Worm (Caenorhabditis elegans) whole organism, L1 larva: ENCODE measurements around the gene nhr-18.

Experiments used
- C04F5.9 ChIP-seq: sonication (generic microtip); optimal IDR thresholded peaks from 2 replicates; lab custom pipeline; 2016; ENCODE audit warnings: missing genetic modification characterization, missing compliant biosample characterization
- C16A3.4 ChIP-seq: fragments of 150-350 bp; optimal IDR thresholded peaks from 2 replicates; lab custom pipeline; 2014; ENCODE audit warnings: missing biosample characterization, missing genetic modification characterization
- C34B4.2 ChIP-seq: sonication (generic microtip); optimal IDR thresholded peaks from 2 replicates; lab custom pipeline; 2017; ENCODE audit warnings: mild to moderate bottlenecking, missing genetic modification characterization, missing compliant biosample characterization
- Y116A8C.19 ChIP-seq: sonication (generic microtip); optimal IDR thresholded peaks from 2 replicates; lab custom pipeline; 2016; ENCODE audit warnings: missing compliant biosample characterization, missing genetic modification characterization, borderline replicate concordance
- alr-1 ChIP-seq: fragments of 200-800 bp; sonication (Bioruptor generic); optimal IDR thresholded peaks from 2 replicates; lab custom pipeline; 2018; ENCODE audit warnings: borderline replicate concordance, mild to moderate bottlenecking, missing genetic modification characterization, missing compliant biosample characterization
- aly-2 ChIP-seq: fragments of 150-350 bp; optimal IDR thresholded peaks from 2 replicates; lab custom pipeline; 2014; ENCODE audit warnings: missing biosample characterization, missing genetic modification characterization
- ama-1 ChIP-seq: fragments of 150-350 bp; optimal IDR thresholded peaks from 2 replicates; lab custom pipeline; 2014
- blmp-1 ChIP-seq: fragments of 150-350 bp; optimal IDR thresholded peaks from 2 replicates; lab custom pipeline; 2014; ENCODE audit warnings: missing biosample characterization, missing genetic modification characterization
- ceh-63 ChIP-seq: fragments of 200-800 bp; sonication (Bioruptor generic); optimal IDR thresholded peaks from 2 replicates; lab custom pipeline; 2018; ENCODE audit warnings: mild to moderate bottlenecking, missing genetic modification characterization, missing compliant biosample characterization
- ceh-8 ChIP-seq: fragments of 200-800 bp; sonication (Bioruptor generic); optimal IDR thresholded peaks from 2 replicates; lab custom pipeline; 2018; ENCODE audit warnings: mild to moderate bottlenecking, missing genetic modification characterization, moderate library complexity, missing compliant biosample characterization
- ceh-82 ChIP-seq, 3 experiments: fragments of 150-350 bp in 1 of 3; sonication (generic microtip) in 2 of 3; optimal IDR thresholded peaks; 2 replicates each; lab custom pipeline; 2014 to 2017; ENCODE audit warnings: missing biosample characterization in 3 of 3, missing genetic modification characterization in 3 of 3
- dpl-1 ChIP-seq, 3 experiments: fragments of 150-350 bp in 2 of 3; sonication (generic microtip) in 1 of 3; optimal IDR thresholded peaks; 2 replicates each; lab custom pipeline; 2014 to 2017; ENCODE audit warnings: missing biosample characterization in 3 of 3, missing genetic modification characterization in 3 of 3, missing genetic modification reagents in 3 of 3
- dsc-1 ChIP-seq: sonication (generic microtip); optimal IDR thresholded peaks from 2 replicates; lab custom pipeline; 2016; ENCODE audit warnings: mild to moderate bottlenecking, missing genetic modification characterization, missing compliant biosample characterization
- egl-13 ChIP-seq: sonication (generic microtip); optimal IDR thresholded peaks from 2 replicates; lab custom pipeline; 2016; ENCODE audit warnings: missing genotype, missing genetic modification reagents, missing genetic modification characterization, missing compliant biosample characterization
- egl-27 ChIP-seq, 2 experiments: fragments of 150-350 bp in 1 of 2; sonication (generic microtip); optimal IDR thresholded peaks; 3 replicates each; lab custom pipeline; 2017 to 2018; ENCODE audit warnings: missing biosample characterization in 2 of 2, missing genetic modification characterization in 2 of 2, missing genetic modification reagents in 2 of 2
- elt-2 ChIP-seq: sonication (generic microtip); optimal IDR thresholded peaks from 2 replicates; lab custom pipeline; 2016; ENCODE audit warnings: missing genetic modification characterization, mild to moderate bottlenecking, inconsistent platforms, missing compliant biosample characterization, missing genetic modification reagents
- ets-5 ChIP-seq: fragments of 200-800 bp; sonication (Bioruptor generic); IDR thresholded peaks from 2 replicates; pipeline ENCODE4 v1.3.6; 2022; ENCODE audit warnings: missing genetic modification characterization, missing compliant biosample characterization
- fkh-8 ChIP-seq: sonication (generic microtip); optimal IDR thresholded peaks from 2 replicates; lab custom pipeline; 2016; ENCODE audit warnings: mild to moderate bottlenecking, missing genetic modification characterization, missing compliant biosample characterization
- fos-1 ChIP-seq: fragments of 150-350 bp; optimal IDR thresholded peaks from 2 replicates; lab custom pipeline; 2014; ENCODE audit warnings: missing biosample characterization, missing genetic modification characterization
- grh-1 ChIP-seq: fragments of 200-800 bp; sonication (Bioruptor generic); IDR thresholded peaks from 2 replicates; pipeline ENCODE4 v1.3.6; 2022; ENCODE audit warnings: missing genetic modification reagents, missing genetic modification characterization, missing compliant biosample characterization
- hlh-17 ChIP-seq: fragments of 200-800 bp; sonication (Bioruptor generic); optimal IDR thresholded peaks from 2 replicates; lab custom pipeline; 2018; ENCODE audit warnings: missing genetic modification characterization, mild to moderate bottlenecking, missing compliant biosample characterization, moderate library complexity, borderline replicate concordance
- hlh-4 ChIP-seq: sonication (generic microtip); optimal IDR thresholded peaks from 2 replicates; lab custom pipeline; 2016; ENCODE audit warnings: mild to moderate bottlenecking, missing genetic modification characterization, missing compliant biosample characterization
- irx-1 ChIP-seq: sonication (generic microtip); optimal IDR thresholded peaks from 2 replicates; lab custom pipeline; 2016; ENCODE audit warnings: missing genetic modification characterization, missing compliant biosample characterization
- isw-1 ChIP-seq: fragments of 200-800 bp; sonication (Bioruptor generic); IDR thresholded peaks from 2 replicates; pipeline ENCODE4 v1.3.6; 2022; ENCODE audit warnings: missing genetic modification characterization, missing compliant biosample characterization
- jun-1 ChIP-seq: fragments of 150-350 bp; optimal IDR thresholded peaks from 2 replicates; lab custom pipeline; 2014; ENCODE audit warnings: missing biosample characterization, missing genetic modification reagents, missing genetic modification characterization
- lin-13 ChIP-seq: fragments of 150-350 bp; optimal IDR thresholded peaks from 2 replicates; lab custom pipeline; 2014; ENCODE audit warnings: missing biosample characterization, missing genetic modification reagents, missing genetic modification characterization
- lin-15B ChIP-seq: fragments of 150-350 bp; sonication (generic microtip); optimal IDR thresholded peaks from 3 replicates; lab custom pipeline; 2014; ENCODE audit warnings: missing biosample characterization, missing genetic modification characterization
- lin-39 ChIP-seq: fragments of 150-350 bp; optimal IDR thresholded peaks from 2 replicates; lab custom pipeline; 2014; ENCODE audit warnings: missing biosample characterization, missing genetic modification reagents, missing genetic modification characterization
- lir-3 ChIP-seq: sonication (generic microtip); optimal IDR thresholded peaks from 2 replicates; lab custom pipeline; 2016; ENCODE audit warnings: mild to moderate bottlenecking, missing genetic modification characterization, moderate library complexity, missing compliant biosample characterization; ENCODE audit not compliant: poor library complexity
- lsy-2 ChIP-seq, 2 experiments: fragments of 150-350 bp; optimal IDR thresholded peaks; 2 replicates each; lab custom pipeline; 2014; ENCODE audit warnings: missing biosample characterization in 2 of 2, missing genetic modification characterization in 2 of 2
- mdl-1 ChIP-seq, 2 experiments: fragments of 150-350 bp; optimal IDR thresholded peaks; 2 replicates each; lab custom pipeline; 2014 to 2017; ENCODE audit warnings: missing biosample characterization in 2 of 2, missing genetic modification characterization in 2 of 2, inconsistent platforms in 1 of 2
- mef-2 ChIP-seq: fragments of 150-350 bp; optimal IDR thresholded peaks from 2 replicates; lab custom pipeline; 2014; ENCODE audit warnings: missing biosample characterization, missing genetic modification characterization
- nhr-12 ChIP-seq: sonication (generic microtip); optimal IDR thresholded peaks from 2 replicates; lab custom pipeline; 2017; ENCODE audit warnings: missing biosample characterization, missing genetic modification characterization
- nhr-20 ChIP-seq: sonication (generic microtip); optimal IDR thresholded peaks from 2 replicates; lab custom pipeline; 2016; ENCODE audit warnings: mild to moderate bottlenecking, missing genetic modification characterization, missing compliant biosample characterization
- nhr-237 ChIP-seq: fragments of 150-350 bp; optimal IDR thresholded peaks from 2 replicates; lab custom pipeline; 2014; ENCODE audit warnings: missing biosample characterization, missing genetic modification characterization
- nhr-47 ChIP-seq: sonication (generic microtip); optimal IDR thresholded peaks from 2 replicates; lab custom pipeline; 2016; ENCODE audit warnings: mild to moderate bottlenecking, missing genetic modification characterization, moderate library complexity, missing compliant biosample characterization
- nhr-71 ChIP-seq: sonication (generic microtip); optimal IDR thresholded peaks from 2 replicates; lab custom pipeline; 2016; ENCODE audit warnings: mild to moderate bottlenecking, missing genetic modification characterization, moderate library complexity, missing compliant biosample characterization
- nhr-77 ChIP-seq: fragments of 150-350 bp; optimal IDR thresholded peaks from 2 replicates; lab custom pipeline; 2014; ENCODE audit warnings: missing biosample characterization, missing genetic modification characterization
- nhr-84 ChIP-seq: sonication (generic microtip); optimal IDR thresholded peaks from 2 replicates; lab custom pipeline; 2017; ENCODE audit warnings: missing biosample characterization, missing genetic modification characterization
- nhr-85 ChIP-seq: sonication (generic microtip); peaks from one replicate; lab custom pipeline; 2016; ENCODE audit warnings: missing genetic modification characterization, inconsistent platforms, missing compliant biosample characterization
- rnt-1 ChIP-seq: sonication (generic microtip); optimal IDR thresholded peaks from 2 replicates; lab custom pipeline; 2016; ENCODE audit warnings: mild to moderate bottlenecking, missing genetic modification characterization, moderate library complexity, missing compliant biosample characterization
- skn-1 ChIP-seq: fragments of 150-350 bp; optimal IDR thresholded peaks from 2 replicates; lab custom pipeline; 2014; ENCODE audit warnings: missing biosample characterization, missing genetic modification characterization
- sptf-1 ChIP-seq: fragments of 150-350 bp; optimal IDR thresholded peaks from 2 replicates; lab custom pipeline; 2014; ENCODE audit warnings: missing biosample characterization, missing genetic modification characterization
- sup-37 ChIP-seq: fragments of 200-800 bp; sonication (Bioruptor generic); optimal IDR thresholded peaks from 2 replicates; lab custom pipeline; 2018; ENCODE audit warnings: mild to moderate bottlenecking, missing genetic modification characterization, missing compliant biosample characterization
- tbx-2 ChIP-seq: sonication (generic microtip); optimal IDR thresholded peaks from 2 replicates; lab custom pipeline; 2016; ENCODE audit warnings: missing genetic modification characterization, missing compliant biosample characterization
- tlp-1 ChIP-seq: fragments of 150-350 bp; optimal IDR thresholded peaks from 2 replicates; lab custom pipeline; 2014; ENCODE audit warnings: missing biosample characterization, missing genetic modification characterization
- unc-30 ChIP-seq: sonication (generic microtip); optimal IDR thresholded peaks from 2 replicates; lab custom pipeline; 2017; ENCODE audit warnings: missing biosample characterization, missing genetic modification characterization
- unc-86 ChIP-seq: sonication (generic microtip); optimal IDR thresholded peaks from 2 replicates; lab custom pipeline; 2016; ENCODE audit warnings: missing genetic modification characterization, missing compliant biosample characterization
- unc-98 ChIP-seq: fragments of 200-800 bp; sonication (Bioruptor generic); IDR thresholded peaks from 2 replicates; pipeline ENCODE4 v1.3.6; 2022; ENCODE audit warnings: missing genetic modification characterization, missing compliant biosample characterization
- ztf-11 ChIP-seq, 2 experiments: sonication (generic microtip); optimal IDR thresholded peaks; 2 replicates each; lab custom pipeline; 2016 to 2017; ENCODE audit warnings: missing genetic modification characterization in 2 of 2, missing biosample characterization in 1 of 2, missing compliant biosample characterization in 1 of 2
- ztf-4 ChIP-seq: fragments of 150-350 bp; optimal IDR thresholded peaks from 2 replicates; lab custom pipeline; 2014; ENCODE audit warnings: missing biosample characterization, missing genetic modification characterization

The nhr-18 gene

ce11 chrV:2218803-2219202 is 8.2 kb upstream of the nhr-18 start, which contains the start of gene nhr-56 (continued):
- no peak for TF ChIP-seq ceh-8
- no peak for TF ChIP-seq lir-3 (tag; lab: Kevin White, UChicago)
- TF ChIP-seq lin-39 (tag; lab: Kevin White, UChicago): no peak
- no peak for TF ChIP-seq sup-37
- TF ChIP-seq tlp-1 (tag; lab: Kevin White, UChicago): no peak
- TF ChIP-seq aly-2: no peak
- TF ChIP-seq dsc-1 (tag; lab: Kevin White, UChicago): no peak
- no peak for TF ChIP-seq alr-1 (tag; lab: Kevin White, UChicago)
- no peak for TF ChIP-seq fos-1 (tag; lab: Kevin White, UChicago)
- peak; percentile 62 for TF ChIP-seq nhr-71 (tag; lab: Kevin White, UChicago)
- no peak for TF ChIP-seq C04F5.9
- TF ChIP-seq blmp-1 (tag; lab: Kevin White, UChicago): peak; percentile 39
- no peak for TF ChIP-seq ama-1
- TF ChIP-seq lsy-2 (tag; optimal IDR thresholded peaks at IDR 0.05; lab: Kevin White, UChicago): peak in 1 of 2 experiments; percentile 42
- TF ChIP-seq mdl-1 (tag; optimal IDR thresholded peaks at IDR 0.05; lab: Kevin White, UChicago): peak in 1 of 2 experiments; percentile 38
- no peak for TF ChIP-seq irx-1 (tag; lab: Kevin White, UChicago)
- no peak for TF ChIP-seq nhr-84 (tag; lab: Kevin White, UChicago)
- TF ChIP-seq unc-86 (tag; lab: Kevin White, UChicago): no peak
- no peak for TF ChIP-seq hlh-17 (GFP tag; lab: Kevin White, UChicago)
- TF ChIP-seq ceh-82 (tag; optimal IDR thresholded peaks at IDR 0.05; lab: Kevin White, UChicago): peak; percentile 11 to 37 (median 13)
- TF ChIP-seq grh-1 (GFP tag; lab: Robert Waterston, UW): no peak
- TF ChIP-seq egl-27 (tag; optimal IDR thresholded peaks at IDR 0.05; lab: Kevin White, UChicago): no peak
- no peak for TF ChIP-seq ets-5 (GFP tag; lab: Robert Waterston, UW)
- no peak for TF ChIP-seq ztf-4 (tag; lab: Kevin White, UChicago)
- TF ChIP-seq egl-13 (tag; lab: Kevin White, UChicago): no peak
- peak in 1 of 3 experiments; percentile 21 for TF ChIP-seq dpl-1 (GFP tag; optimal IDR thresholded peaks at IDR 0.05; lab: Kevin White, UChicago)
- TF ChIP-seq skn-1 (tag; lab: Kevin White, UChicago): peak; percentile 66
- TF ChIP-seq lin-15B (tag; lab: Kevin White, UChicago): no peak
- peak; percentile 80 for TF ChIP-seq nhr-20 (tag; lab: Kevin White, UChicago)
- TF ChIP-seq nhr-77 (tag; lab: Kevin White, UChicago): peak; percentile 15
- no peak for TF ChIP-seq tbx-2 (tag; lab: Kevin White, UChicago)
- TF ChIP-seq nhr-12 (tag; lab: Kevin White, UChicago): no peak
- TF ChIP-seq rnt-1 (tag; lab: Kevin White, UChicago): no peak
- no peak for TF ChIP-seq Y116A8C.19
- no peak for TF ChIP-seq hlh-4 (tag; lab: Kevin White, UChicago)
- TF ChIP-seq C16A3.4: no peak
- TF ChIP-seq sptf-1 (tag; lab: Kevin White, UChicago): no peak
- no peak for TF ChIP-seq unc-30 (tag; lab: Kevin White, UChicago)
- TF ChIP-seq unc-98 (GFP tag; lab: Robert Waterston, UW): no peak
- TF ChIP-seq ceh-63 (GFP tag; lab: Kevin White, UChicago): no peak
- peak; percentile 27 for TF ChIP-seq elt-2 (tag; lab: Kevin White, UChicago)
- TF ChIP-seq C34B4.2 (tag; lab: Kevin White, UChicago): no peak

DNA sequence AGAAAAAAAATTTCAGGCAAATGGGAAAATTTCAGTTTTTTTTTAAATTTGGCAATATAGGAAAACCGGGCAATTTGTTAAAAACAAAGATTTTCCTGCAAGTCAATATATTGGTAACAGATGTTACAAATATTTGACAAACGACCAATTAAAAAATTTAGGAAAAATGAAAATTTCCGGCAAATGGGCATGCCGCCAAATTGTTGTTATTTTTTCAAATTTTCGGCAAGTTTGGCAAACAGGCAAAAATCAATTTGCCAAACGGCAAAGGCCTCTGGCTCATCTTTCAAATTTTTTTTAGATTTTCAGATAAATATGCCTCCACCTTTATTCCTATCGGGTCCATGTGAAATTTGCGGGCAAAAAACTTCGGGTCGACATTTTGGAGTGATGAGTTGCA is 5.2 kb upstream of the nhr-18 start, which contains the start of gene nhr-128:
nhr-128 (plus strand) TSS at position 301 of the 400 bp plus-strand sequence.
- TF ChIP-seq nhr-85 (tag; lab: Kevin White, UChicago) (no peak), sup-37 (no peak), nhr-237 (tag; lab: Kevin White, UChicago) (no peak), blmp-1 (tag; lab: Kevin White, UChicago) (no peak), isw-1 (GFP tag; lab: Robert Waterston, UW) (no peak), fkh-8 (tag; lab: Kevin White, UChicago) (no peak), lin-13 (GFP tag; lab: Kevin White, UChicago) (no peak), fos-1 (tag; lab: Kevin White, UChicago) (no peak), mef-2 (tag; lab: Kevin White, UChicago) (no peak), egl-13 (tag; lab: Kevin White, UChicago) (no peak), ceh-63 (GFP tag; lab: Kevin White, UChicago) (no peak), jun-1 (no peak), nhr-47 (tag; lab: Kevin White, UChicago) (no peak), hlh-4 (tag; lab: Kevin White, UChicago) (no peak), nhr-77 (tag; lab: Kevin White, UChicago) (no peak), ztf-11 (tag; optimal IDR thresholded peaks at IDR 0.05; lab: Kevin White, UChicago) (no peak)
